Worm (Caenorhabditis elegans): ENCODE data around the gene ari-1.4.
"Not testable (repeated sequence)": the region's sequence is repeated elsewhere in the genome, so short reads cannot be mapped to it uniquely, and the experiment has no call there.

ari-1.4 gene

DNA sequence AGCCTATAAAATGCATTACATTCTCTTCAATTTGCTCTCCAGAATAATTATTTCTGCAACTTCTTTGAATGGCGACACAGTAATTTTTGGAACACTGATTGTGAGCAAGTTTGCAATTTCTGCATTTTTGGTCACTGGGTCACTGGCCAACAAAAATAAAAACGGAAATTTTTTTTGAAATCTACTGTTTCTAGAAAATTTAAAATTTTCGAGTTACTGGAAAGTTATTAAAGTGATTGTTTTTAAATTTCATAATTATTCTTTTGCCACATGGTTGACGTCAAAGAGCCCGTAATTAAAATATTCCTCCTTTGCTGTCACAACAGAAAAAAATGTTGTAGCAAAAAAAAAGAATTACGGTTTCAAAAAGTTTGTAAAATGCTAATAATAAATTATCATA, 4.6 kb downstream of the ari-1.4 start:
- no peak for TF ChIP-seq dao-5 (tag; optimal IDR thresholded peaks at IDR 0.05)
- TF ChIP-seq him-1 (tag; optimal IDR thresholded peaks at IDR 0.05): no peak
- no peak for TF ChIP-seq W03F9.2 (tag; optimal IDR thresholded peaks at IDR 0.05)

DNA sequence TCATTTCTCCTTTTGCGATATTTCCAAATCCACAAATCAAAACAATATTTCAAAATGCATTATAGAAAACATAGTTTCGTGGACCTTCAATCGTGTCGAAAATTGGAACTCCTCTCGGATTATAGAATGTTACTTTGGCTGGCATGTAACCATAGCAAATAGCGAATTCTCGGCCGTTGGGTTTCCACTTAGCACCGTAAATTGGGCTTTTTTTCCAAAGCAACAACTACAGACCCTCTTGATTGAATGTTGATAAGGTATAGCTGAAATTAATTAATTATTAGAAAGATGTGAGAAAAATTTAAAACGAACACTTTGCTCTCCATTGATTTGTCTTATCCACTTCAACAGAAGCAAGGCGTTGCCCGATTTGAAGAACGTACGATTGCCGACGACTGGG, 7.0 kb downstream of the ari-1.4 start, which contains the start of gene Y73F8A.32:
Gene Y73F8A.32 (minus strand): TSS at position 101 of the 400 bp plus-strand sequence.
- not testable (repeated sequence) for TF ChIP-seq W03F9.2, dao-5, him-1 (tag; optimal IDR thresholded peaks at IDR 0.05)

DNA sequence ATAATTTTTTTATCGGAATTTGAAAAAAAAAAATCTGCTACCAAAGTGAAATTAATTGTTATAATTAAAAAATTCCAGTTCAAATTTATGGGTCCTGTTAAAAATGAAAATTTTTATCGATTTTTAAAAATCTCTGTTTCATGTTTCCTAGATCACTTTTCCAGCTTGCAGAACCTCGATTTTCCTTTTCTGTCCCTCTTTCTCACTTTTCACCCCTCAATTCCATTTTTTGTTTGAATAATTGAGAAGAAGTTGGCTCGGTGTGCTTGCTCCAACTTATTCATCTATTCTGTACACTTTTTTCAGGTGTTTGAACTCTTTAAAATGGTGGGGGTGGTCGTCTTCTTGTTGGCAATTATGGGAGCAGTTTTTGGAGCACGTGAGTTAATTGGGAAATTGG, 31.1 kb downstream of the ari-1.4 start, which contains the start of gene acr-24:
Gene acr-24 (plus strand): TSS at position 301 of the 400 bp plus-strand sequence.
- TF ChIP-seq dao-5 (tag; optimal IDR thresholded peaks at IDR 0.05) (no peak), W03F9.2 (tag; optimal IDR thresholded peaks at IDR 0.05) (no peak), him-1 (tag; optimal IDR thresholded peaks at IDR 0.05) (no peak)

DNA sequence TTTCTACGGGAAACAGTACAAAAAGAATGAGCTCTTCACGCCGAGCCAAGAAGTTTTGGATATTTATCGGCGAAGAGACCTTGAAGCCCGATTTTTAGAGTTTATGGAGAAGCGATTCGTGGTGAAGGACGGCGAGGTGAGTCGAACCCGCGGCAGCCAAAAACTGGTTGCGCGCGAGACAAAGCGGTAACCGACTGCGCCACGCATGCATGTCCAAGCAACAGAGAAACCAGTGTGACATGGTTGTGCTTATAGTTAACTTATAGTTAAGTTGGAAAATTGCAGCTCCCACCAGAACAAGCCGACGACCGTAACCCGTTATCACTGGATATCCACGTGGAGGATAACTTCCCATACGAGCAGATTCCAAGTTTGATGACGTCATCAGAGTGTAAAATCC, 52.0 kb downstream of the ari-1.4 start:
- TF ChIP-seq W03F9.2 (tag; optimal IDR thresholded peaks at IDR 0.05) (no peak), dao-5 (tag; optimal IDR thresholded peaks at IDR 0.05) (no peak), him-1 (tag; optimal IDR thresholded peaks at IDR 0.05) (no peak)

DNA sequence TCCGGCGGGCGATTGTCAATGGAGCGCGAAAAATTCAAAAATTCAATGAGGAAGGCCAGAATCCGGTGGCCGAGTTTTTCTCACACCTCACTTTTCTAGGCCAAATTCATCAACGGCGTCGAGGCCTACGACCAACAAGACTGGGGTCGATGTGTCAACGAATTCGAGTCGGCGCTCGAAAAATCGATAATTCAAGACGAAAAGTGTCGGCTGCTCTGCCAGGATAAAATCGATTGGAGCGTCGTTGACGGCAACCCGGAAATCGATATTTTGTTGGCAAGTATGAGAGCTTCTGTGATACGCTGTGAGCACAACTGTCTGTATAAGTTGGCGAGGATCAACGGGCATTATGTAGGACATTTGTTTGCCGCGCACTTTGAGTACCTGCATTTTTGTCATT, 52.5 kb downstream of the ari-1.4 start:
- TF ChIP-seq him-1 (tag; optimal IDR thresholded peaks at IDR 0.05) (no peak), W03F9.2 (tag; optimal IDR thresholded peaks at IDR 0.05) (no peak), dao-5 (tag; optimal IDR thresholded peaks at IDR 0.05) (no peak)

All from whole organism, L4/young adult.